Worm (Caenorhabditis elegans): ENCODE data around the gene cpg-20.
"Not testable (repeated sequence)": the region's sequence is repeated elsewhere in the genome, so short reads cannot be mapped to it uniquely, and the experiment has no call there.

cpg-20 gene

ce11 chrIV:6033539-6033938 lies 42.5 kb downstream of the cpg-20 start, which contains the start of gene pqn-22:
pqn-22 (minus strand) TSS chrIV:6033639.
- not testable (repeated sequence) for TF ChIP-seq dao-5, W03F9.2, him-1 (tag; optimal IDR thresholded peaks at IDR 0.05)

ce11 chrIV:6032413-6032812 lies 43.6 kb downstream of the cpg-20 start:
- TF ChIP-seq W03F9.2 (tag; optimal IDR thresholded peaks at IDR 0.05) (no peak), him-1 (tag; optimal IDR thresholded peaks at IDR 0.05) (no peak), dao-5 (tag; optimal IDR thresholded peaks at IDR 0.05) (no peak)
